Worm (Caenorhabditis elegans): ENCODE results near the gene K08B5.1.

Gene K08B5.1

DNA sequence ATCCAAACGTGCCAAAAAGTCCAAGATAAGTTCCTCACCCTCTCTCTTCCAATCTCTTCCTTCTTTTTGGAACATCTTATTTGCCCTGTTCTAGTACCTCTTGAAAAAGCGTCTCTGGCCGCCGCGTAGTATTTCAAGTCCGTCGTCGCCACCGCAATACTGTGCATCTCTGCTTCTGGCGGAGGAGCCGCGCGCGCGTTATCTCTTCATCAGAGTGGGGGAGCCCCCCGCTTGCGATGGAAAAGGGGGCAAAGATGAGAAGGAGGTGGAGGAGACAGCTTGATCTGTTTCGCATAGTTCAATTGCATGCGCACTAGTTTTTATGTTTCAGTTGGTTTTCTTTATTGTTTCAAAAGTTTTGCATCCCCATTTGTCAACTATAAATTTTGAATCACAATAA is 30.4 kb upstream of the K08B5.1 start:
- TF ChIP-seq unc-62 (GFP tag; optimal IDR thresholded peaks at IDR 0.05) (no peak), jun-1 (tag; optimal IDR thresholded peaks at IDR 0.05) (no peak), nhr-11 (tag; optimal IDR thresholded peaks at IDR 0.05) (no peak), fos-1 (tag; optimal IDR thresholded peaks at IDR 0.05) (no peak), mdl-1 (tag; optimal IDR thresholded peaks at IDR 0.05) (no peak), elt-2 (tag; optimal IDR thresholded peaks at IDR 0.05) (no peak)

DNA sequence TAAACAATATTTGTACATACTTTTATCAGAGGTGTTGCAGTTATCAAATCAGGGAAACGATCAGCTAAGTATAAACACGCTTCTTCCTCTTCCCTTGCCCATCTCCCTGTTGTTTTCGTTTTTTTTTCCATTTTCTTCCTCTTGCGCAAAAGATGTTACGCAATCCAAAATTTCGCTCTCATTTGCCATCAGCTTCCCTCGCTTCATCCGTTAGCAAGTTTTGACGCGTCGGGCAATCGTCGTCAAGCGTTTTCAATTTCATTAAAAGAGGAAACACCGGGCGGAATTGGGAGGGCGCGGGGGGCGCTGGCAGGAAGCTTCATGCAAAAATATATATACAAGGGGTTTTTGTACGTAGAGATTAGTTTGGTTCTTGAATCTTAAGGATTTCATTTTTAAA is 28.3 kb upstream of the K08B5.1 start:
- TF ChIP-seq nhr-25 (tag; optimal IDR thresholded peaks at IDR 0.05) (peak; percentile 7), ceh-9 (tag; optimal IDR thresholded peaks at IDR 0.05) (no peak), nhr-43 (tag; optimal IDR thresholded peaks at IDR 0.05; ENCODE audit: poor library complexity, severe bottlenecking) (peak; percentile 33), nhr-67 (tag; optimal IDR thresholded peaks at IDR 0.05) (no peak)

DNA sequence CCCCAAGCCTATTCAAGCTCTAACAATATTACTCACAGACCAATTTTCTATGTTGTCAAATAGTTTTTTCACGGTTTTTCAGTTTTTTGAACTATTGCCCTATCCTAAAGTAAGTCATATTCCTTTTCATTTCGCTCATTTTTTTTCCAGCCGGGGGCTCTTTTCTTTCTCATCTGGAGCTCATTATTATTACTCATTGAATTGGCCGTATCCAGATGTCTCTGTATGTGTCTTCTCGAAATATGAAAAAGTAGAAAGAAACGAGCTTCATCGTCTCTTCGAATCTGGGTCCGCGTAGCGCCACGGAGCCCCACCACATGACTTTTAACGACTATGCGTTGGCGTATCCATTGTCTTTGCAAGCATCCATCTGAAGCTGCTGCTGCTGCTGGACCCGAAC is 27.8 kb upstream of the K08B5.1 start:
- no peak for TF ChIP-seq daf-12 (tag; optimal IDR thresholded peaks at IDR 0.05)
- TF ChIP-seq ztf-4 (tag; optimal IDR thresholded peaks at IDR 0.05), result no peak
- TF ChIP-seq nhr-76 (tag; optimal IDR thresholded peaks at IDR 0.05), result no peak
- TF ChIP-seq nhr-12 (tag; optimal IDR thresholded peaks at IDR 0.05), result no peak
- no peak for TF ChIP-seq mml-1 (tag; optimal IDR thresholded peaks at IDR 0.05)
- TF ChIP-seq unc-39 (tag; optimal IDR thresholded peaks at IDR 0.05), result no peak
- TF ChIP-seq zag-1 (tag; optimal IDR thresholded peaks at IDR 0.05), result no peak
- TF ChIP-seq R02D3.7 (tag; optimal IDR thresholded peaks at IDR 0.05), result no peak
- no peak for TF ChIP-seq mdl-1 (tag; optimal IDR thresholded peaks at IDR 0.05)
- no peak for TF ChIP-seq ztf-11 (tag; optimal IDR thresholded peaks at IDR 0.05)
- no peak for TF ChIP-seq fos-1 (tag; optimal IDR thresholded peaks at IDR 0.05)
- no peak for TF ChIP-seq nhr-23 (tag; optimal IDR thresholded peaks at IDR 0.05)
- TF ChIP-seq pqm-1 (tag; optimal IDR thresholded peaks at IDR 0.05), result no peak
- TF ChIP-seq nhr-237 (tag; optimal IDR thresholded peaks at IDR 0.05), result no peak
- TF ChIP-seq elt-1 (tag; optimal IDR thresholded peaks at IDR 0.05), result no peak
- no peak for TF ChIP-seq ZK546.5 (tag; optimal IDR thresholded peaks at IDR 0.05)
- TF ChIP-seq ceh-16 (tag; optimal IDR thresholded peaks at IDR 0.05), result no peak
- TF ChIP-seq fkh-2 (tag; optimal IDR thresholded peaks at IDR 0.05), result no peak

DNA sequence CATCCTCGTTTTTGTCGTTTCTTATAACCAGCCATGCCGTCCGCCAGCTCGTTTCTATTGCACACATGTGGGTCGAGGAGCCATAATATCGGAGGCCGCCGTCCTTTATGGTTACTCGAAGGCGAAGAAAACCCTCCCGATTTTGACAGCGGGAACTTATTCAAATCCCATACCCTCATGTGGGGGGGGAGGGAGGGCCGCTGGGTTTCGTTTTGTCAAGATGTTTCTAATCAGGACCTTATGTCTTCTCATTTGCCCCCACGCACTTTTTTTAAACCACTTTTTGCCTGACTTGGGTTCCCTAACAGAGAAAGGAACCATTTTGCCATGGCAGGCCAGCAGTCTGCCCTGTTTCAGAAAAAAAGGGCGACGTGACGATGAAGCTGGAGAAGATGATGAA is 25.7 kb upstream of the K08B5.1 start:
- TF ChIP-seq nhr-11 (tag; optimal IDR thresholded peaks at IDR 0.05), result no peak

DNA sequence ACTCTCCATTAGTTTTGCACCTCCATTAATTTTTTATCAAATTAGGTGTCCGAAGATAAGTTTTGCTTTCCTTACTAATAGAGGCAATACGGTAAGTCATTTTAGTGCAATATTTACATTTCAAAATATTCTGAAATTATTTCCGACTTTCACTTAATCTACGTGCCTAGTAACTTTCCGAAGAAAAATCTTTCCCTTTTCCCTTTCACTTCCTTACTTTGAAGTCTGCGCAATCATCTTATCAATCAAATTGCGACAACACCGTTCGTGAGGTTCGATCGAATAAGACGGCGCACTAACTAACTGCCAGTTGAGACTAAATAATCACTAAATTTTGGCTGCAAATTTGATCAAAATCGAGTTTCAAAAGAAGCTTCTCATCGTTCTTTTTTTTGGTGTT is 24.4 kb upstream of the K08B5.1 start:
- TF ChIP-seq ceh-16 (tag; optimal IDR thresholded peaks at IDR 0.05) (no peak), zag-1 (tag; optimal IDR thresholded peaks at IDR 0.05) (no peak), ama-1 (optimal IDR thresholded peaks at IDR 0.05) (no peak), fkh-2 (tag; optimal IDR thresholded peaks at IDR 0.05) (no peak), nhr-67 (tag; optimal IDR thresholded peaks at IDR 0.05) (no peak), hmg-11 (tag; optimal IDR thresholded peaks at IDR 0.05) (no peak), ceh-28 (tag; optimal IDR thresholded peaks at IDR 0.05) (no peak), egl-5 (tag; optimal IDR thresholded peaks at IDR 0.05) (no peak), nhr-76 (tag; optimal IDR thresholded peaks at IDR 0.05) (no peak), snpc-4 (tag; optimal IDR thresholded peaks at IDR 0.05) (no peak), elt-1 (tag; optimal IDR thresholded peaks at IDR 0.05) (no peak), jun-1 (tag; optimal IDR thresholded peaks at IDR 0.05) (no peak), nhr-28 (tag; optimal IDR thresholded peaks at IDR 0.05) (no peak)

DNA sequence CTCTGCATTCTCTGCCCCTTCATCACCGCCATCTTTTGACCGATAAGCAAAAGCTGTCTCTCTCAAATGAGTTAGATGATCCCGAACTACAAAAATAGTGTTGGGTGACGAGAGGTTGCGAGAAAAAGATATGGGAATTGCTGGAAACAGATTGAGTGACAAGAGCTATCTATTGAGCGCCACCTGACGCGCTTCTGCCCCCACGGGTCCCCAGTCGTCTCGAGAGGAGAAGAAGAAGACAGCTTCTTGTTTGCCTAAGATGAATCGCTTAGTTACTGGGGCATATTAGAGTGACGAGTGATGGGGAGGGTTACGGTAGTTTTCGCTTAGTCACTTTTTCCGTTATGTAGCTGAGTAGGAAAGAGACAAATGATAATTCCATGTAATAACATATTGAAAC is 23.7 kb upstream of the K08B5.1 start:
- TF ChIP-seq nfya-1 (tag; optimal IDR thresholded peaks at IDR 0.05; ENCODE audit: insufficient read depth), result peak; percentile 36
- no peak for TF ChIP-seq nhr-67 (tag; optimal IDR thresholded peaks at IDR 0.05)
- no peak for TF ChIP-seq elt-1 (tag; optimal IDR thresholded peaks at IDR 0.05)
- no peak for TF ChIP-seq daf-12 (tag; optimal IDR thresholded peaks at IDR 0.05)
- no peak for TF ChIP-seq nhr-77 (tag; optimal IDR thresholded peaks at IDR 0.05)
- TF ChIP-seq lin-39 (tag; optimal IDR thresholded peaks at IDR 0.05), result peak; percentile 46
- no peak for TF ChIP-seq pha-4 (tag; optimal IDR thresholded peaks at IDR 0.05)
- peak; percentile 61 for TF ChIP-seq egl-5 (tag; optimal IDR thresholded peaks at IDR 0.05)
- TF ChIP-seq eor-1 (tag; optimal IDR thresholded peaks at IDR 0.05), result no peak
- no peak for TF ChIP-seq mml-1 (tag; optimal IDR thresholded peaks at IDR 0.05)
- no peak for TF ChIP-seq mdl-1 (tag; optimal IDR thresholded peaks at IDR 0.05)
- peak; percentile 51 for TF ChIP-seq unc-62 (GFP tag; optimal IDR thresholded peaks at IDR 0.05)
- no peak for TF ChIP-seq ZK546.5 (tag; optimal IDR thresholded peaks at IDR 0.05)
- TF ChIP-seq lin-15B (tag; optimal IDR thresholded peaks at IDR 0.05), result no peak
- no peak for TF ChIP-seq ceh-82 (tag; optimal IDR thresholded peaks at IDR 0.05)
- TF ChIP-seq nhr-43 (tag; optimal IDR thresholded peaks at IDR 0.05; ENCODE audit: poor library complexity, severe bottlenecking), result no peak
- TF ChIP-seq nhr-12 (tag; optimal IDR thresholded peaks at IDR 0.05), result no peak

All from whole organism, L3 larva.